Fruit fly (Drosophila melanogaster) whole organism, embryonic: Measurements from ENCODE around the gene Trl.
A peak's percentile ranks its signal among the peaks of the same experiment; 100 is the strongest.

Experiments
- Antp ChIP-seq: fragments of 200-800 bp; sonication (Bioruptor generic); optimal IDR thresholded peaks from 3 replicates; lab custom pipeline; 2016; ENCODE audit warnings: missing biosample characterization, missing genetic modification characterization
- B-H2 ChIP-seq: fragments of 200-800 bp; sonication (Bioruptor generic); optimal IDR thresholded peaks from 2 replicates; lab custom pipeline; 2018; ENCODE audit warnings: missing biosample characterization, mild to moderate bottlenecking, missing genetic modification characterization
- Blimp-1 ChIP-seq: fragments of 200-800 bp; sonication (Bioruptor generic); optimal IDR thresholded peaks from 3 replicates; lab custom pipeline; 2018; ENCODE audit warnings: missing biosample characterization, missing genetic modification characterization, mild to moderate bottlenecking, moderate library complexity, missing genetic modification reagents
- CG10274 ChIP-seq: fragments of 200-800 bp; sonication (Bioruptor generic); optimal IDR thresholded peaks from 3 replicates; lab custom pipeline; 2017; ENCODE audit warnings: missing biosample characterization, mild to moderate bottlenecking, missing genetic modification characterization
- CG11560 ChIP-seq: fragments of 200-800 bp; sonication (Bioruptor generic); IDR thresholded peaks from 3 replicates; pipeline ENCODE4 v1.3.6; 2022; ENCODE audit warnings: missing biosample characterization, missing genetic modification characterization
- CG1233 ChIP-seq: fragments of 200-800 bp; sonication (Bioruptor generic); optimal IDR thresholded peaks from 4 replicates; lab custom pipeline; 2018; ENCODE audit warnings: missing biosample characterization, mild to moderate bottlenecking, missing genetic modification characterization
- CG13424 ChIP-seq: fragments of 200-800 bp; sonication (Bioruptor generic); optimal IDR thresholded peaks from 2 replicates; lab custom pipeline; 2019; ENCODE audit warnings: missing biosample characterization, mild to moderate bottlenecking, missing genetic modification characterization, moderate library complexity
- CG15696 ChIP-seq: fragments of 200-800 bp; sonication (Bioruptor generic); optimal IDR thresholded peaks from 2 replicates; lab custom pipeline; 2019; ENCODE audit warnings: missing biosample characterization, mild to moderate bottlenecking, missing genetic modification characterization, moderate library complexity
- CG17186 ChIP-seq: fragments of 200-800 bp; sonication (Bioruptor generic); optimal IDR thresholded peaks from 3 replicates; lab custom pipeline; 2017; ENCODE audit warnings: missing biosample characterization, missing genetic modification reagents, missing genetic modification characterization
- CG17385 ChIP-seq: fragments of 200-800 bp; sonication (Bioruptor generic); optimal IDR thresholded peaks from 3 replicates; lab custom pipeline; 2018; ENCODE audit warnings: missing biosample characterization, mild to moderate bottlenecking, missing genetic modification characterization
- CG18619 ChIP-seq: fragments of 200-800 bp; sonication (Bioruptor generic); optimal IDR thresholded peaks from 3 replicates; lab custom pipeline; 2017; ENCODE audit warnings: missing biosample characterization, mild to moderate bottlenecking, missing genetic modification characterization
- CG2129 ChIP-seq: fragments of 200-800 bp; sonication (Bioruptor generic); IDR thresholded peaks from 2 replicates; pipeline ENCODE4 v1.3.6; 2022; ENCODE audit warnings: missing biosample characterization, missing genetic modification characterization; ENCODE audit not compliant: partially characterized antibody
- CG2199 ChIP-seq: fragments of 200-800 bp; sonication (Bioruptor generic); IDR thresholded peaks from 3 replicates; pipeline ENCODE4 v1.3.6; 2022; ENCODE audit warnings: missing biosample characterization, missing genetic modification characterization
- CG31224 ChIP-seq: fragments of 200-800 bp; sonication (Bioruptor generic); IDR thresholded peaks from 2 replicates; pipeline ENCODE4 v1.3.6; 2022; ENCODE audit warnings: missing biosample characterization, missing genetic modification characterization
- CG3163 ChIP-seq: fragments of 200-800 bp; sonication (Bioruptor generic); optimal IDR thresholded peaks from 3 replicates; lab custom pipeline; 2016; ENCODE audit warnings: missing biosample characterization, missing genetic modification characterization
- CG4328 ChIP-seq: fragments of 200-800 bp; sonication (Bioruptor generic); optimal IDR thresholded peaks from 3 replicates; lab custom pipeline; 2017; ENCODE audit warnings: missing biosample characterization, missing genetic modification reagents, missing genetic modification characterization
- CG43689 ChIP-seq: fragments of 200-800 bp; sonication (Bioruptor generic); IDR thresholded peaks from 2 replicates; pipeline ENCODE4 v1.3.6; 2022; ENCODE audit warnings: missing biosample characterization, missing genetic modification characterization
- CG6791 ChIP-seq: fragments of 200-800 bp; sonication (Bioruptor generic); IDR thresholded peaks from 3 replicates; pipeline ENCODE4 v1.3.6; 2022; ENCODE audit warnings: missing biosample characterization, missing genetic modification characterization; ENCODE audit not compliant: partially characterized antibody
- CG7271 ChIP-seq: fragments of 200-800 bp; sonication (Bioruptor generic); optimal IDR thresholded peaks from 2 replicates; lab custom pipeline; 2018; ENCODE audit warnings: missing biosample characterization, mild to moderate bottlenecking, missing genetic modification characterization, moderate library complexity
- CG7745 ChIP-seq: fragments of 200-800 bp; sonication (Bioruptor generic); optimal IDR thresholded peaks from 2 replicates; lab custom pipeline; 2018; ENCODE audit warnings: missing biosample characterization, mild to moderate bottlenecking, missing genetic modification characterization, moderate library complexity
- CG9437 ChIP-seq: fragments of 200-800 bp; sonication (Bioruptor generic); optimal IDR thresholded peaks from 2 replicates; lab custom pipeline; 2018; ENCODE audit warnings: missing biosample characterization, mild to moderate bottlenecking, missing genetic modification characterization
- CG9876 ChIP-seq: fragments of 200-800 bp; sonication (Bioruptor generic); optimal IDR thresholded peaks from 2 replicates; lab custom pipeline; 2016; ENCODE audit warnings: missing biosample characterization, missing genetic modification characterization
- CoRest ChIP-seq: fragments of 200-800 bp; sonication (Bioruptor generic); optimal IDR thresholded peaks from 3 replicates; lab custom pipeline; 2018; ENCODE audit warnings: missing biosample characterization, mild to moderate bottlenecking, missing genetic modification characterization, moderate library complexity
- CrebB ChIP-seq: fragments of 200-800 bp; sonication (Bioruptor generic); optimal IDR thresholded peaks from 3 replicates; lab custom pipeline; 2018; ENCODE audit warnings: missing biosample characterization, mild to moderate bottlenecking, missing genetic modification characterization
- Dip3 ChIP-seq: fragments of 200-800 bp; sonication (Bioruptor generic); optimal IDR thresholded peaks from 3 replicates; lab custom pipeline; 2016; ENCODE audit warnings: missing biosample characterization, missing genetic modification characterization
- Doc2 ChIP-seq: fragments of 200-800 bp; sonication (Bioruptor generic); IDR thresholded peaks from 2 replicates; pipeline ENCODE4 v1.3.6; 2022; ENCODE audit warnings: missing biosample characterization, missing genetic modification characterization
- E2f2 ChIP-seq: fragments of 200-800 bp; sonication (Bioruptor generic); IDR thresholded peaks from 2 replicates; pipeline ENCODE4 v1.3.6; 2022; ENCODE audit warnings: missing biosample characterization, missing genetic modification characterization
- Fer3 ChIP-seq: fragments of 200-800 bp; sonication (Bioruptor generic); optimal IDR thresholded peaks from 2 replicates; lab custom pipeline; 2018; ENCODE audit warnings: missing biosample characterization, mild to moderate bottlenecking, missing genetic modification characterization, moderate library complexity
- HLH4C ChIP-seq: fragments of 200-800 bp; sonication (Bioruptor generic); IDR thresholded peaks from 3 replicates; pipeline ENCODE4 v1.3.6; 2022; ENCODE audit warnings: missing biosample characterization, missing genetic modification characterization; ENCODE audit not compliant: partially characterized antibody
- Lim3 ChIP-seq: fragments of 200-800 bp; sonication (Bioruptor generic); IDR thresholded peaks from 2 replicates; pipeline ENCODE4 v1.3.6; 2022; ENCODE audit warnings: missing biosample characterization, missing genetic modification characterization
- NC2α ChIP-seq: fragments of 200-800 bp; sonication (Bioruptor generic); optimal IDR thresholded peaks from 2 replicates; lab custom pipeline; 2016; ENCODE audit warnings: missing biosample characterization, missing genetic modification characterization
- NFAT ChIP-seq: fragments of 200-800 bp; sonication (Bioruptor generic); IDR thresholded peaks from 2 replicates; pipeline ENCODE4 v1.3.6; 2022; ENCODE audit warnings: missing biosample characterization, missing genetic modification characterization
- NK7.1 ChIP-seq: fragments of 200-800 bp; sonication (Bioruptor generic); optimal IDR thresholded peaks from 3 replicates; lab custom pipeline; 2016; ENCODE audit warnings: missing biosample characterization, missing genetic modification characterization
- Scr ChIP-seq: fragments of 200-800 bp; sonication (Bioruptor generic); IDR thresholded peaks from 2 replicates; pipeline ENCODE4 v1.3.6; 2022; ENCODE audit warnings: missing biosample characterization, missing genetic modification characterization; ENCODE audit not compliant: partially characterized antibody
- Sox102F ChIP-seq: fragments of 200-800 bp; sonication (Bioruptor generic); optimal IDR thresholded peaks from 2 replicates; lab custom pipeline; 2018; ENCODE audit warnings: missing biosample characterization, mild to moderate bottlenecking, missing genetic modification characterization, moderate library complexity
- Spps ChIP-seq: fragments of 200-800 bp; sonication (Bioruptor generic); optimal IDR thresholded peaks from 2 replicates; lab custom pipeline; 2018; ENCODE audit warnings: missing biosample characterization, mild to moderate bottlenecking, missing genetic modification characterization
- Trl ChIP-seq, 3 experiments: fragments of >200 bp in 2 of 3; fragments of 200-800 bp in 1 of 3; sonication (Bioruptor generic) in 1 of 3; optimal IDR thresholded peaks; 2 replicates in 1 of 3; 3 replicates in 2 of 3; lab custom pipeline; 2016 to 2017; ENCODE audit warnings: missing biosample characterization in 1 of 3, missing genetic modification characterization in 1 of 3
- aop ChIP-seq: fragments of 200-800 bp; sonication (Bioruptor generic); IDR thresholded peaks from 2 replicates; pipeline ENCODE4 v1.3.6; 2022; ENCODE audit warnings: missing biosample characterization, missing genetic modification characterization
- bab2 ChIP-seq: fragments of 200-800 bp; sonication (Bioruptor generic); optimal IDR thresholded peaks from 2 replicates; lab custom pipeline; 2016; ENCODE audit warnings: missing biosample characterization, missing genetic modification characterization
- cg ChIP-seq: fragments of 200-800 bp; sonication (Bioruptor generic); optimal IDR thresholded peaks from 3 replicates; lab custom pipeline; 2019; ENCODE audit warnings: missing biosample characterization, mild to moderate bottlenecking, missing genetic modification characterization, moderate library complexity
- crp ChIP-seq, 2 experiments: fragments of 200-800 bp; sonication (Bioruptor generic); optimal IDR thresholded peaks; 2 replicates in 1 of 2; 3 replicates in 1 of 2; lab custom pipeline; 2017; ENCODE audit warnings: missing biosample characterization in 2 of 2, missing genetic modification characterization in 2 of 2, mild to moderate bottlenecking in 1 of 2, moderate library complexity in 1 of 2
- emc ChIP-seq: fragments of 200-800 bp; sonication (Bioruptor generic); optimal IDR thresholded peaks from 2 replicates; lab custom pipeline; 2016; ENCODE audit warnings: missing biosample characterization, missing genetic modification characterization
- gsb ChIP-seq: fragments of 200-800 bp; sonication (Bioruptor generic); IDR thresholded peaks from 2 replicates; pipeline ENCODE4 v1.3.6; 2022; ENCODE audit warnings: missing biosample characterization, missing genetic modification characterization
- inv ChIP-seq: fragments of 200-800 bp; sonication (Bioruptor generic); IDR thresholded peaks from 2 replicates; pipeline ENCODE4 v1.3.6; 2022; ENCODE audit warnings: missing biosample characterization, missing genetic modification characterization; ENCODE audit not compliant: partially characterized antibody
- mam ChIP-seq: fragments of 200-800 bp; sonication (Bioruptor generic); optimal IDR thresholded peaks from 3 replicates; lab custom pipeline; 2016; ENCODE audit warnings: missing biosample characterization, missing genetic modification characterization
- nau ChIP-seq: fragments of 200-800 bp; sonication (Bioruptor generic); optimal IDR thresholded peaks from 3 replicates; lab custom pipeline; 2017; ENCODE audit warnings: missing biosample characterization, mild to moderate bottlenecking, missing genetic modification characterization, missing genetic modification reagents
- oc ChIP-seq: fragments of 200-800 bp; sonication (Bioruptor generic); optimal IDR thresholded peaks from 2 replicates; lab custom pipeline; 2018; ENCODE audit warnings: missing biosample characterization, mild to moderate bottlenecking, missing genetic modification characterization, moderate library complexity
- phol ChIP-seq: fragments of 200-800 bp; sonication (Bioruptor generic); optimal IDR thresholded peaks from 3 replicates; lab custom pipeline; 2018; ENCODE audit warnings: missing biosample characterization, mild to moderate bottlenecking, missing genetic modification characterization, moderate library complexity
- sd ChIP-seq: fragments of 200-800 bp; sonication (Bioruptor generic); optimal IDR thresholded peaks from 3 replicates; lab custom pipeline; 2018; ENCODE audit warnings: missing biosample characterization, mild to moderate bottlenecking, missing genetic modification characterization, moderate library complexity
- slp2 ChIP-seq: fragments of 200-800 bp; sonication (Bioruptor generic); optimal IDR thresholded peaks from 2 replicates; lab custom pipeline; 2016; ENCODE audit warnings: missing biosample characterization, missing genetic modification characterization

Trl gene

DNA sequence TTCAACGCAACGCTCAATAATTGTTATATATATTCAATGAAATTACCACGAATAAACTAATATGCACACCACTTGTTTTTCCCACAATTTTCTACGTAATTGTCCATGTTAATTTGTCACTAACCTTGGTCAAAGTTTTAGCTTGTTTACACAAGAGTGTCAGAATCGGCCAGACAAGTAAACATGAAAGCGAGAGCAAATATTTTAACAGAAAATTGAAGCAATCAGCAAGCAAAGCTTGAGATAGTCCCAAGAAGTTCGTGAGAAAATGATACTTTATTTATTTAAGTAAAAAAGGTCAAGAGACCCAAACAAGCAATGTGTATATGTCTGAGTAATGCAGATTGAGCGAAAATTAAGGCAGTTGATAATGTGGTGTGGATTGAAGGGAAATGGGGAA lies 52.8 kb downstream of the Trl start (continued):
- TF ChIP-seq CG6791 = no peak
- TF ChIP-seq CG31224 (GFP tag; lab: Robert Waterston, UW) = no peak
- TF ChIP-seq B-H2 = peak; percentile 36
- no peak for TF ChIP-seq HLH4C (GFP tag; lab: Robert Waterston, UW)
- peak; percentile 14 for TF ChIP-seq nau
- peak; percentile 50 for TF ChIP-seq CG18619 (GFP tag; lab: Kevin White, UChicago)
- no peak for TF ChIP-seq Lim3 (GFP tag; lab: Robert Waterston, UW)
- TF ChIP-seq Fer3 (tag; lab: Kevin White, UChicago) = peak; percentile 67
- no peak for TF ChIP-seq CG3163 (GFP tag; lab: Kevin White, UChicago)
- no peak for TF ChIP-seq NFAT (GFP tag; lab: Robert Waterston, UW)
- TF ChIP-seq Antp = peak; percentile 15
- TF ChIP-seq CG4328 (GFP tag; lab: Kevin White, UChicago) = no peak
- no peak for TF ChIP-seq sd (tag; lab: Kevin White, UChicago)
- peak; percentile 40 for TF ChIP-seq CG9876 (GFP tag; lab: Kevin White, UChicago)
- no peak for TF ChIP-seq CG9437 (GFP tag; lab: Kevin White, UChicago)
- TF ChIP-seq emc (GFP tag; lab: Kevin White, UChicago) = no peak
- TF ChIP-seq CG10274 = peak; percentile 1
- no peak for TF ChIP-seq NC2α (GFP tag; lab: Kevin White, UChicago)
- no peak for TF ChIP-seq inv (GFP tag; lab: Robert Waterston, UW)
- TF ChIP-seq CG17385 (GFP tag; lab: Kevin White, UChicago) = peak; percentile 19
- no peak for TF ChIP-seq Doc2
- peak; percentile 71 for TF ChIP-seq bab2 (GFP tag; lab: Kevin White, UChicago)
- TF ChIP-seq oc = peak; percentile 4
- peak; percentile 12 for TF ChIP-seq Dip3 (GFP tag; lab: Kevin White, UChicago)
- TF ChIP-seq CrebB (tag; lab: Kevin White, UChicago) = peak; percentile 23
- no peak for TF ChIP-seq CG7271 (tag; lab: Kevin White, UChicago)
- peak; percentile 51 for TF ChIP-seq NK7.1 (GFP tag; lab: Kevin White, UChicago)
- no peak for TF ChIP-seq crp (GFP tag; optimal IDR thresholded peaks at IDR 0.05; lab: Kevin White, UChicago)
- TF ChIP-seq mam (GFP tag; lab: Kevin White, UChicago) = peak; percentile 52
- no peak for TF ChIP-seq CG17186
- TF ChIP-seq Spps (tag; lab: Kevin White, UChicago) = no peak
- TF ChIP-seq CoRest (tag; lab: Kevin White, UChicago) = peak; percentile 35
- no peak for TF ChIP-seq phol (tag; lab: Kevin White, UChicago)
- TF ChIP-seq gsb = no peak
- TF ChIP-seq CG11560 (tag; lab: Robert Waterston, UW) = no peak
- no peak for TF ChIP-seq CG2199 (GFP tag; lab: Robert Waterston, UW)
- TF ChIP-seq CG13424 (tag; lab: Kevin White, UChicago) = peak; percentile 6
- 0 out of 2 replicates have a peak, but pooled peaks have one; percentile 10 for TF ChIP-seq CG43689
- no peak for TF ChIP-seq aop
- TF ChIP-seq Trl (optimal IDR thresholded peaks at IDR 0.05; lab: Kevin White, UChicago) = peak in 1 of 2 experiments; percentile 4
- peak; percentile 62 for TF ChIP-seq Trl (GFP tag; optimal IDR thresholded peaks at IDR 0.05; lab: Kevin White, UChicago)
- TF ChIP-seq CG7745 (tag; lab: Kevin White, UChicago) = no peak
- TF ChIP-seq CG1233 (GFP tag; lab: Kevin White, UChicago) = peak; percentile 52
- TF ChIP-seq Blimp-1 (GFP tag; lab: Kevin White, UChicago) = peak; percentile 64
- TF ChIP-seq Sox102F (GFP tag; lab: Kevin White, UChicago) = peak; percentile 46
- no peak for TF ChIP-seq slp2
- no peak for TF ChIP-seq Scr (GFP tag; lab: Robert Waterston, UW)
- TF ChIP-seq E2f2 (GFP tag; lab: Robert Waterston, UW) = peak; percentile 23; the same call in 1 of the 2 replicates
- no peak for TF ChIP-seq CG15696 (tag; lab: Kevin White, UChicago)
- TF ChIP-seq cg (GFP tag; lab: Kevin White, UChicago) = no peak
- TF ChIP-seq CG2129 (GFP tag; lab: Robert Waterston, UW) = no peak
